Worm (Caenorhabditis elegans): Measurements from ENCODE around the gene tsp-8.

tsp-8 gene

ce11 chrX:14743210-14743609, 13.9 kb upstream of the tsp-8 start:
- no peak for TF ChIP-seq snpc-4 (tag; optimal IDR thresholded peaks at IDR 0.05)
- no peak for TF ChIP-seq pha-4 (tag; optimal IDR thresholded peaks at IDR 0.05)
- no peak for TF ChIP-seq drap-1 (GFP tag; optimal IDR thresholded peaks at IDR 0.05)
- no peak for TF ChIP-seq nhr-76 (tag; optimal IDR thresholded peaks at IDR 0.05)
- TF ChIP-seq cnd-1 (tag; optimal IDR thresholded peaks at IDR 0.05), result no peak
- no peak for TF ChIP-seq mep-1 (tag; optimal IDR thresholded peaks at IDR 0.05)
- no peak for TF ChIP-seq nhr-2 (tag; optimal IDR thresholded peaks at IDR 0.05)
- TF ChIP-seq nhr-28 (tag; optimal IDR thresholded peaks at IDR 0.05), result no peak
- TF ChIP-seq mls-2 (tag; optimal IDR thresholded peaks at IDR 0.05), result no peak
- no peak for TF ChIP-seq zip-8 (tag; optimal IDR thresholded peaks at IDR 0.05)
- no peak for TF ChIP-seq bed-3 (GFP tag; optimal IDR thresholded peaks at IDR 0.05)
- TF ChIP-seq nhr-12 (tag; optimal IDR thresholded peaks at IDR 0.05), result no peak
- TF ChIP-seq sptf-1 (tag; optimal IDR thresholded peaks at IDR 0.05), result no peak
- TF ChIP-seq lin-32 (GFP tag; optimal IDR thresholded peaks at IDR 0.05), result no peak
- TF ChIP-seq unc-62 (GFP tag; optimal IDR thresholded peaks at IDR 0.05), result no peak
- TF ChIP-seq tbx-8 (GFP tag; optimal IDR thresholded peaks at IDR 0.05), result no peak
- no peak for TF ChIP-seq elt-1 (tag; optimal IDR thresholded peaks at IDR 0.05; ENCODE audit: borderline replicate concordance, insufficient read depth)
- TF ChIP-seq sem-2 (GFP tag; optimal IDR thresholded peaks at IDR 0.05), result no peak

ce11 chrX:14740019-14740418, 10.7 kb upstream of the tsp-8 start, which contains the start of gene C05G5.1:
Gene C05G5.1, minus strand, starts transcription at chrX:14740119.
- TF ChIP-seq snpc-4 (tag; optimal IDR thresholded peaks at IDR 0.05), result no peak
- TF ChIP-seq ham-2 (GFP tag; optimal IDR thresholded peaks at IDR 0.05), result no peak
- no peak for TF ChIP-seq cnd-1 (tag; optimal IDR thresholded peaks at IDR 0.05)
- TF ChIP-seq lin-13 (tag; optimal IDR thresholded peaks at IDR 0.05), result no peak
- no peak for TF ChIP-seq bed-3 (GFP tag; optimal IDR thresholded peaks at IDR 0.05)
- TF ChIP-seq hlh-1 (tag; optimal IDR thresholded peaks at IDR 0.05), result no peak
- no peak for TF ChIP-seq unc-120 (tag; optimal IDR thresholded peaks at IDR 0.05; ENCODE audit: poor library complexity, severe bottlenecking)

ce11 chrX:14739466-14739865, 10.2 kb upstream of the tsp-8 start:
- TF ChIP-seq elt-1 (tag; optimal IDR thresholded peaks at IDR 0.05; ENCODE audit: borderline replicate concordance, insufficient read depth) (no peak), bed-3 (GFP tag; optimal IDR thresholded peaks at IDR 0.05) (no peak), snpc-4 (tag; optimal IDR thresholded peaks at IDR 0.05) (no peak), cnd-1 (tag; optimal IDR thresholded peaks at IDR 0.05) (no peak), lsy-2 (tag; optimal IDR thresholded peaks at IDR 0.05) (no peak), unc-120 (tag; optimal IDR thresholded peaks at IDR 0.05; ENCODE audit: poor library complexity, severe bottlenecking) (no peak), nhr-12 (tag; optimal IDR thresholded peaks at IDR 0.05) (no peak), unc-39 (tag; optimal IDR thresholded peaks at IDR 0.05) (no peak), sptf-1 (tag; optimal IDR thresholded peaks at IDR 0.05) (no peak), ces-1 (GFP tag; optimal IDR thresholded peaks at IDR 0.05) (no peak), mep-1 (tag; optimal IDR thresholded peaks at IDR 0.05) (no peak), lin-32 (GFP tag; optimal IDR thresholded peaks at IDR 0.05) (no peak), sem-2 (GFP tag; optimal IDR thresholded peaks at IDR 0.05) (no peak)

ce11 chrX:14737623-14738022, 8.3 kb upstream of the tsp-8 start:
- TF ChIP-seq drap-1 (GFP tag; optimal IDR thresholded peaks at IDR 0.05), result no peak
- TF ChIP-seq nhr-28 (tag; optimal IDR thresholded peaks at IDR 0.05), result no peak
- TF ChIP-seq lin-13 (tag; optimal IDR thresholded peaks at IDR 0.05), result no peak
- TF ChIP-seq elt-1 (tag; optimal IDR thresholded peaks at IDR 0.05; ENCODE audit: borderline replicate concordance, insufficient read depth), result no peak
- TF ChIP-seq nhr-12 (tag; optimal IDR thresholded peaks at IDR 0.05), result no peak
- TF ChIP-seq unc-39 (tag; optimal IDR thresholded peaks at IDR 0.05), result no peak
- no peak for TF ChIP-seq ceh-43 (GFP tag; optimal IDR thresholded peaks at IDR 0.05)
- TF ChIP-seq sem-2 (GFP tag; optimal IDR thresholded peaks at IDR 0.05), result no peak
- no peak for TF ChIP-seq nhr-76 (tag; optimal IDR thresholded peaks at IDR 0.05)
- TF ChIP-seq cnd-1 (tag; optimal IDR thresholded peaks at IDR 0.05), result no peak
- no peak for TF ChIP-seq lin-32 (GFP tag; optimal IDR thresholded peaks at IDR 0.05)
- no peak for TF ChIP-seq M03D4.4 (tag; optimal IDR thresholded peaks at IDR 0.05)
- TF ChIP-seq mls-2 (tag; optimal IDR thresholded peaks at IDR 0.05), result no peak

- TF ChIP-seq unc-62 (GFP tag; optimal IDR thresholded peaks at IDR 0.05), result peak; percentile 35
- TF ChIP-seq lin-13 (tag; optimal IDR thresholded peaks at IDR 0.05), result no peak
Observed at ce11 chrX:14736955-14737621, 7.8 kb upstream of the tsp-8 start.

- TF ChIP-seq nhr-76 (tag; optimal IDR thresholded peaks at IDR 0.05), result no peak
- no peak for TF ChIP-seq lin-32 (GFP tag; optimal IDR thresholded peaks at IDR 0.05)
- no peak for TF ChIP-seq hlh-1 (tag; optimal IDR thresholded peaks at IDR 0.05)
- TF ChIP-seq elt-1 (tag; optimal IDR thresholded peaks at IDR 0.05; ENCODE audit: borderline replicate concordance, insufficient read depth), result no peak
- TF ChIP-seq ztf-11 (tag; optimal IDR thresholded peaks at IDR 0.05), result no peak
- no peak for TF ChIP-seq ceh-43 (GFP tag; optimal IDR thresholded peaks at IDR 0.05)
- no peak for TF ChIP-seq mls-2 (tag; optimal IDR thresholded peaks at IDR 0.05)
- TF ChIP-seq tbx-8 (GFP tag; optimal IDR thresholded peaks at IDR 0.05), result no peak
- TF ChIP-seq M03D4.4 (tag; optimal IDR thresholded peaks at IDR 0.05), result no peak
- TF ChIP-seq unc-62 (GFP tag; optimal IDR thresholded peaks at IDR 0.05), result no peak
- TF ChIP-seq ceh-83 (GFP tag; optimal IDR thresholded peaks at IDR 0.05), result no peak
- TF ChIP-seq flh-1 (GFP tag; optimal IDR thresholded peaks at IDR 0.05), result no peak
- no peak for TF ChIP-seq sem-2 (GFP tag; optimal IDR thresholded peaks at IDR 0.05)
- no peak for TF ChIP-seq lsy-2 (tag; optimal IDR thresholded peaks at IDR 0.05)
- no peak for TF ChIP-seq unc-120 (tag; optimal IDR thresholded peaks at IDR 0.05; ENCODE audit: poor library complexity, severe bottlenecking)
- no peak for TF ChIP-seq cnd-1 (tag; optimal IDR thresholded peaks at IDR 0.05)
- no peak for TF ChIP-seq nhr-237 (tag; optimal IDR thresholded peaks at IDR 0.05)
Observed at ce11 chrX:14736220-14736619, 6.9 kb upstream of the tsp-8 start.

All from whole organism, mixed stage, embryonic.